Worm (Caenorhabditis elegans): ENCODE results near the gene nsph-1.1.

Gene nsph-1.1

DNA sequence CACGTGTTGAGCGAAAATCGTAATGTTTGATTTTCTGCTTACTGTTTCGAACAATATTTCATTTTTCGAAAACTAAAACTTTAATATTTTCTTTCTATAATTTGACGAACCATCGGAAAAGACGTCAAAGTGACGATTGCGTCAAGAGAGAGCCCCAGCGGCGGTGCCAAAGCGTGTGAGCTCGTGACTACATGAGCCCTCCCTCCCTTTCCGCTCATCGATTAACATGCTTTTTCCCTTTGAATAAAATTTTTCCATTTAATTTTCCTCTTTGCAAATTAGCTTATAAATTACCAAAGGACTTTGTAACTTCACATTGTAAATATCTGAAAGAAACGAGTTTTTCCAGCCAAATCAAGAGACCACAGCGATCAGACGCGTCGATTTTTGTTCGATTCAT lies 23.6 kb upstream of the nsph-1.1 start:
- TF ChIP-seq unc-62 (GFP tag; optimal IDR thresholded peaks at IDR 0.05) = no peak

DNA sequence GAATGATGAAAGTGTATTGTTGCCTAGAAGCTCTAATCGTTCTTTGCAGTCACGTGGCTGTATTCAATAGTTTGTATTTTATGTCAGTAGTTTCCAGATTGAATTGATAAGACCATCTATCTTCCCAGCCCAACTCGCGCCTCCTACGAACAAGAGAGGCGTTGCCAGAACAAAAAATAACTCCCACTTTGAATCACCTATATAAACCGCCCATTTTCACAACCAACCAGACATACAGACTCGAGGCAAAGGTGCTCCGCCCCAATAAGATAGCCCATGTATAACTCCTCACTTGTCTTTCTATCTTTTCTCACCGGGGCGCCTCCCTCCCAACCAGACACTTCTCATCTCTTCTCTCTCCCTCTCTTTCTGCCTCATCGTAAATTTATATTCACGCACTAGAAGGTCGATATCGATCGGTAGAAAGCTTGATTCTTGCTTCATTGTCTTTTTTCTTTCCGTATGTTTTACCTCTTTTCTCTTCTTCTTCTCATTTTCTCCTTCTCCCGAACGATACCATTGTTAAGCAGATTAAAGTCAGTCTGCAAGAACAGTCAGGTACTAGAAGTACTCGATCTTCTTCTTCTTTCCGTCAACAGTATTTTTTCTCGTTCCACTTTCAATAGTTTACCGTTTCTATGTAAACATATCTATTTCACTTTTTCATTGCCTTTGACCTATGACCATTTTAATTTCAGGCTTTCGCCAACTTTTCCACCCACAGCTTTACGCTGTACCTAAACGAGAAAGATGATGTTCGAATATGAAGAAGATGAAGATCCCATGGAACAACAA lies 23.0 kb upstream of the nsph-1.1 start, which contains the start of gene mak-1:
Gene mak-1, plus strand, starts transcription at position 693 of the 795 bp plus-strand sequence.
- TF ChIP-seq unc-62 (GFP tag; optimal IDR thresholded peaks at IDR 0.05) = no peak

DNA sequence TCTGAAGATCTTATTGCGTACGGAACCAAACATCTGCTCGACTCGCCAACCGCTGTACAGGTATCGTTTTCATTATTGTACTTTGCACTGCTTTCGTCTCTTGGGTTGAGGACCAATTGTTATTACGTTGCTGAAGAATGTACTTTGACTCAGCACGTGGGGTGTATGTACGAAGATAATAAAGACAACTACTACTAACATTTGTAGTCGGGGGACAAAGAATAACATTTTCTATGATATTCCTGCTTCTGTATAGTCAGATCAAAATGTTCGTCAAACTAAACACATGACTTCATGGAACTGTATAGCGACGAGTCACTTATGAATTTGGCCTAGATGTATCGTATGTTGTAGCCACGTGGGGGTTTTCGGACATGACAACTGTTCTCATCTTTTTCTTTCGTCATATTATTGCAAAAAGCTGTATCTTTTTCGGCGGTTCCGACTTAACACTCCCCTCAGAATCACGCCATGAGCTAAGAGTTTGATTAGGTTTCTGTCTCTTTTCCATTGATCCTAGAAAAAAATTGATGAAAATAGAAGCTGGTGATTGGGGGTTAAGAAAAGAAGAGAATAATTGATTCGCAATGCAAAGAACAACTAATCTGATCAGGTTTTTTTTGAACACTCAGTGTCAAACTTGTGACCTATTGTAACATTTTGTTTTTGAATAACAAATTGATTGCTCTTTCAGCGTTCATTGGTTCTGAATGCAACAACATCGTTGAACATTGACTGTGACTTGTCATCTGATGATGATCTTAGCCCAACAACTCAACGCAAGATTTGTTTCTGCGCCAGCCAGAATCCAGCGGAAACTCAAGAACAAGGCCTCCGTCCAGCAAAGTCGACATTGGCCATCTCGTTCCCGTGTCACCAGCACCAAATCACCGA lies 21.8 kb upstream of the nsph-1.1 start:
- no peak for TF ChIP-seq unc-62 (GFP tag; optimal IDR thresholded peaks at IDR 0.05)

DNA sequence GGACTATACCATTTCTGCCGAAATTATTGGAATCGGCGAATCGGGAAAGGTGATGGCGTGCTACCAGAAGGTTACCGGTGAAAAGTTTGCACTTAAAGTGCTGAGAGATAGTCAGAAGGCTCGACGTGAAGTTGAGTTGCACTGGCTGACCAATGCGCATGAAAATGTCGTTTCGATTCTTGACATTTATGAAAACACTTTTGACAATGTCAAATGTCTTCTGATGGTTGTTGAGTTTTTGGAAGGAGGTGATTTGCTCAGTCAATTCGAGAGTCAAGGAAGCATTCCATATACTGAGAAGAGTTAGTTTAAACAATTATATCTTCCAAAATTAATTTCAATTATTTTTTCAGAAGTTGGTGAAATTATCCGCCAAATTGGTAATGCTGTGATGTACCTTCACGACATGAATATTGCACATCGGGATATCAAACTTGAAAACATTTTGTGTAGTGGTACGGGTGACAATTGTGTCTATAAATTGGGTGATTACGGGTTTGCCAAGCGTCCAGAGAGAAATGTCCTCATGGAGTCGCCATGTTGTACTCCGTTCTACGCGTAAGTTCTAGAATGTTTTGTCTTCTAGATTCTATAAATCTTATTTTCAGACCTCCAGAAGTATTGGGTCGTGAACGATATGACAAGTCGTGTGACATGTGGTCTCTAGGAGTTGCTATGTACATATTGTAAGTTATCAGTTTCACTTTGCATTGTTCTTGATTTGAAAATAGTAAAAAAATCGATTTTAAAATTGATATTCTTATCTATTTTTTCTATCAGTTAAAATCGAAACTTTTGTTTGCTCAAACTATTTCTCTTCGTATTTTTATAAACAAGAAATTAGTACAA lies 20.9 kb upstream of the nsph-1.1 start:
- no peak for TF ChIP-seq unc-62 (GFP tag; optimal IDR thresholded peaks at IDR 0.05)

DNA sequence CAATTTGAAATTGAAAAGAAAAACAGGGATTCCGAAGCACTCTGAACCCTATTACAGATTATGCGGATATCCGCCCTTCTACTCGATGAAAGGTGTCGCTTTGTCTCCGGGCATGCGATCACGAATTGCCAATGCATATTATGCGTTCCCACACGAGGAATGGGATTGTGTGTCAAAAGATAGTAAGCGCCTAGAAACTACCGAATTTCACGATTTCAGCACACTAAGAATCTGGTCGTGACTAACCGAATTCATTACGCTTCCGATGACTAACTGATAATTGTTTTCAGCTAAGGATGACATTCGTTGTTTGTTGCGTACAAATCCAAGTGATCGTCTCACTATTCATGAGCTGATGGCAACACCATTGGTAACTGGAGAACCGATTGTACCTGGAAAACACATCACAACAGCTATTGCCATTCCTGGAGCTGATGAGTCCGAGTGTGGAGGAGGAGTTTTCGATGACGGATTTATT lies 20.2 kb upstream of the nsph-1.1 start:
- no peak for TF ChIP-seq unc-62 (GFP tag; optimal IDR thresholded peaks at IDR 0.05)

DNA sequence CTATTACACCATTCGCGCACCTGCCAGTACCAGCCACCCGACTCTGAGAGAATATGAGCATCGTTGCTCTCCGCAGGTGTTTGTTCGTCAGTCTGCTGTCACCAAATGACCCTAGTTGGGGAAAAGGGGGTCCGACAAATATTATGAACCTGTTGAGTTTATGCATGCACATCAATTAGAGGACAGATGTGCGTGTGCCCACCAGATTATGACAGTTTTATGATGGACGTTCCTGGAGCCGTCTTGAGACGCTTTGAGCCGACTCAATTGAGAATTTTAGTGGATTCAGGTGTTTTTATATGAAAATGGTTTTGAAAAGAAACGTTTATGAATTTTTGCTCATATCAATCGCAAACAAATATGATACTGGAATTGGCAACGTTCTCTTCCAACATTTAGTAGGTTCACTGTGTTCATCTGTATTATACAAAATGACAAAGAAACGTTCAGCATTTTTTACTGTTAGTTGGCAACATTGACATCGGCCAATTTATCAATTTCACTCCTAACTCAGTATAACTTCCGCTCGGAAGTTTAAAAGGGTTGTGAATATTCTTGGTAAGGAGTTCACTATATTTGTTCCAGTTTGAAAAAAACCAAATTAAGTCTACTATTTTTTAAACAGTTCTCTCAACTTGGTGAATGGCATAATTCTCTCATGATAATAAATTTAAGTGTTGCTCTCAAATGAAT lies 19.2 kb upstream of the nsph-1.1 start:
- no peak for TF ChIP-seq unc-62 (GFP tag; optimal IDR thresholded peaks at IDR 0.05)

DNA sequence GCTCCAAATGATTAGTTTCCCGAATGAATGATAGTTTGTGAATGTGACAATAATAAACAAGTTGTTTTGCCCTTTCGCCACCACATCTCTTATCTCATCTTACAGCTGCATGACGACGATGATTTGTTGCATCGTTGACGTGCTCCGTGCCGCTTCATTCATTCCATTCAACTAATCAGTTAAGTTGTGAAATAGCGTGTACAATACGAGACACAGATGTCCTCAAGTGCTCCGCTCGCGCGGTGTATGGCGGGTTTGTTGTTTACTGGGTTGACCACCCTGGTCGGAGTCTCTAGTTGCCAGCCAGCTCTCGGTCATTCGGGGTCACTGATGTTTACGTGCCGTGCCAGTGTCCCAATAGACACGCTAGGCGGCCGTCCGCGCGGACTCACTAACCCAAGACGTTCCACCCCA lies 18.6 kb upstream of the nsph-1.1 start:
- no peak for TF ChIP-seq unc-62 (GFP tag; optimal IDR thresholded peaks at IDR 0.05)

DNA sequence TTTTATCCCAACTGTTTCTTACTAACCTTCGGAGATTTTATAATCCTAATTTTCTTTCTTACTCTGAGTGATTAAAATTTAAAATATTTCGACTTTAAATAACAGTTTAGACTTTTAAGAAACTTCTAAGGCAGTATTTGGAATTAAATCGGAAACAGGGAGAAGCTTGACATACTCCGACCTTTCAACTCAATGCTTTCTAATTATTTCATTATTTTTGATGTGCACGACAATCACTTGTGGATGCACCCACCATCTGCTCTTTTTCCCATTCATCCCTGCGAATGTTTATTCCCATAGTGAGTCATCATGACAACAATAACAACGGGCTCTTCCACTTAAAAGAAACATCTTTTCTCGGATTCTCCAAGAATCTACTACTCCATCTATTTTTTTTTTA lies 17.9 kb upstream of the nsph-1.1 start:
- TF ChIP-seq unc-62 (GFP tag; optimal IDR thresholded peaks at IDR 0.05) = no peak

DNA sequence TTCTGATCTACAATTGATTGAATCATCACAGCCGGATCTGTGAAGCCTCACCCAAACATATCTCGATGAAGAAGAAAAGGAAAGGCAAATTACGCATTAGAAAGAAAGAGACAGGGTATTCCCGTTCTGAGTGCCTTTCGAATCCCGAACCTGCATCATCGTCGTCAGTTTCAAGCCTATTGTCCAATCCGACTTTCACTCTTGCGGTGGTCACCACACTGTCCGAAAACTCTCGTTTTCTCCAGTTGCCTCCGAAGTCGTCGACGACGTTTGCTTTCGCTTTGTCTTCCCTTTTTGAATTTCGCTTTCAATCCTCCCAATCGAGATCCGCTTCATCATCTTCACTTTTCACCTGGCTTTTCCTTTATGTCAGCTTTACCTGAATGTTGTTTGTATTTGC lies 17.5 kb upstream of the nsph-1.1 start:
- no peak for TF ChIP-seq unc-62 (GFP tag; optimal IDR thresholded peaks at IDR 0.05)

DNA sequence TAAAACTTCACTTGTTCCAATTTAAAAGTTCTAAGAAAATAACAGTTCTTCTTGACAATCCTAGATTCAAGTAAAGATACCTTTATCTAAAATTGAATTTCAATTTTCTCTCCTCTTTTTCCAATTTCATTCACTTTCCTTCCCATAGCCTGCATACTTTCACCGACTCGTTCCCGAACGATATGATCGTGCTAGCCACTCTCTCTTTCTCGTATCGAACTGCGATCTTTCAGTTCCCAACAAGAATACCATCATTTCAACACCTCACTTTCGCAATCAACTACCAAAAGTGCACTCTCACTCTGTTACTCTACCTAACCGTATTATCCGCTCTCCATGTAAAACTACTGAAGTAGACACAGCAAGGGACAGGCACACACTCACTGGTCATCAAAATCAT lies 16.5 kb upstream of the nsph-1.1 start:
- no peak for TF ChIP-seq unc-62 (GFP tag; optimal IDR thresholded peaks at IDR 0.05)

DNA sequence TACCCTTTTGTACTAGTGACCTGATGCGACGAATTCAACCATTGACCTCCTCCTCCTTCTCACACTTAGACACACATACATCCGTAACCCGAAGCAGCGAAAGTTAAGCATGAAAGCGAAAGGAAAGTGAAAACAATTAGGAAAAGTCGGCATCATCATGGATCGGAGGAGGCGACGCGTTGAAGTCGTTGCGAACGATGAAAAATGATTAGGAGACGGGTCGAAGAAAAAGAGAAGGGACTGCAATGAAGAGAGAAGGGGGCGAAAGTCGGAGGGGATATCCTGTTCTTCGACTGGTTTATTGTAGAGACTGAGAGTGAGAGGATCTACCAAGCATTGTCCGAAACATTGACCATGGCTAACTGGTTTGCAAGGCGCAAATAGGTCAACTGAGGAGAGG lies 15.5 kb upstream of the nsph-1.1 start:
- TF ChIP-seq unc-62 (GFP tag; optimal IDR thresholded peaks at IDR 0.05) = no peak

DNA sequence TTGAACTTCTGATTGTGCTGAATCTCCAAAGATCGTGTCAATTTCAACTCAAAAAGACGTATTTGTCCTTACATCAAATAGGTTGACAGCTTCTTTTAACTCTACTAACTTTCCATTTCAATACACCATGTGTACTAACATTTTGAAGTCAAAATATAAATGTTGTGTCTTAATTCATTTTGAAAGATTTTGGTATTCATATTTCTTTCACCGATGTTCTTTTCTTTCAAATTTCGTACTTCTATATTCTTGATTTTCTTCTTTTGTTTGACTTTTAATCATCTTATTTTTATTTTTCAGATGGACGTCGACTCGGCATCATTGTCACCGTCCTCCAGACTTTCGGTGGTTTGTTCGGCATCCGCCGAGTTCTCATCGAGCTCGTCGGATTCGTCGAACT lies 14.9 kb upstream of the nsph-1.1 start, which contains the start of gene atf-2:
Gene atf-2, plus strand, starts transcription at position 301 of the 400 bp plus-strand sequence.
- no peak for TF ChIP-seq unc-62 (GFP tag; optimal IDR thresholded peaks at IDR 0.05)

DNA sequence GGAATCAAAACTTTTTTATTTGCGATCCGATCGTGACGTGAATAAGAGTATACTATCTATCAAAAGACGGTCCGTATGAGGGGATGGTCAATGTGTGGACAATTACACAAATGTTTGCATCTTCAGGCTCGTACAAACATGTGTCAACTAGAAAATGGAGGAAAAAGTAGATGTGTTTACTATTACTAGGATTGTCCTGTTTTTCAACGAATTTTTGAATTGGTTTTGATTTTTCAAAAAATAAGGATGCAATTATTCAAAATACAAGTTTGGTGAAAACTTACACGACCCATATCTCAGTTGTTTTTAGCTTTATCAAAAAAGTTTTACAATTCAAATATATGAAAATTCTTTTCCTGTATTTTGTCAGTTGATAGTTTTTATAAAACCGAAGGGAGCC lies 11.3 kb upstream of the nsph-1.1 start, which contains the start of gene K08F8.7:
Gene K08F8.7, minus strand, starts transcription at position 101 of the 400 bp plus-strand sequence.
- no peak for TF ChIP-seq unc-62 (GFP tag; optimal IDR thresholded peaks at IDR 0.05)

DNA sequence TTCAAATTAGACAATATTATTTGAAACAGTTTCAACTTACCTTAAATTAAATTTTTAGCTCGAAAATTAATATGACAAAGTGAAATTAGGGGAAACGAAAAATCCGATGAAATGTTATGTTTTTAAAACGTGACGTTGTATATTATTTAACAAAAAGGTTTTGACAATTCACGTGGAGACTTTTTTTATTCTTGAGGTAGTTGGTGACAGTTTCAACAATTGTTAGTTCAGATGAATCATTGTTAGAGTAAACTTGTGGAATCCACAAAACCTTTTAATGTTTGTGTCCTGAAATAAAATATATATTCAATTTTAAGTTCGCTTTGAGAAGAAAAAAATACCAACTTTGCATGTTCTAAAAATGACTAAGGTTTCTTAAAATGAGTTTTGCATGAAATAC lies 7.1 kb upstream of the nsph-1.1 start, which contains the start of gene fut-1:
Gene fut-1, minus strand, starts transcription at position 101 of the 400 bp plus-strand sequence.
- TF ChIP-seq unc-62 (GFP tag; optimal IDR thresholded peaks at IDR 0.05) = no peak

DNA sequence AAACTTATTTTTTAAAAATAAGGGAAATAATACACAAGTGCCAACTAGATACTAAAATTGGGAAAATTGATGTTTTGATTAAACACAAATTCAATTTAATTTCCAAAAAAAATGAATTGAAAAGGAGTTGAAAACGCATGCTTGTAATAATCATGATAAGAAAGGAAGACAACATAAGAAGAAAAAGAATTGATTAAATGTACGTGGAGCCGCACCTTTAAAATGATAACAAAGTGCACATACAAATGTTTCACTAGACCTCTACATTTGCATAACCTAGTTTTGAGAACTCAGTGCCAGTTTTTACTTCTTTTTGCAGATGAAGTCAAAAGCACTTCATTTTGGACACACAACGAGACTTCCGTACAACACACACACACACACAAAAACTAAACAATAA lies 4.8 kb upstream of the nsph-1.1 start:
- no peak for TF ChIP-seq unc-62 (GFP tag; optimal IDR thresholded peaks at IDR 0.05)
